Worm (Caenorhabditis elegans) whole organism, L2 larva: ENCODE results near the gene nhr-111.

Source experiments
- C34F6.9 ChIP-seq: fragments of 150-350 bp; optimal IDR thresholded peaks from 2 replicates; lab custom pipeline; 2014; ENCODE audit warnings: missing biosample characterization, missing genetic modification characterization
- F13H6.1 ChIP-seq: sonication (generic microtip); optimal IDR thresholded peaks from 2 replicates; lab custom pipeline; 2016; ENCODE audit warnings: missing genetic modification characterization, missing compliant biosample characterization
- Y55F3AM.14 ChIP-seq: fragments of 200-800 bp; sonication (Bioruptor generic); optimal IDR thresholded peaks from 2 replicates; lab custom pipeline; 2018; ENCODE audit warnings: mild to moderate bottlenecking, missing genetic modification characterization, missing compliant biosample characterization
- aly-2 ChIP-seq: fragments of 150-350 bp; optimal IDR thresholded peaks from 2 replicates; lab custom pipeline; 2014; ENCODE audit warnings: missing biosample characterization, missing genetic modification characterization
- blmp-1 ChIP-seq: sonication (generic microtip); optimal IDR thresholded peaks from 2 replicates; lab custom pipeline; 2017; ENCODE audit warnings: missing genetic modification characterization, mild to moderate bottlenecking, missing compliant biosample characterization, antibody characterized with exemption, moderate library complexity; ENCODE audit not compliant: insufficient read depth
- ceh-16 ChIP-seq: fragments of 150-350 bp; optimal IDR thresholded peaks from 2 replicates; lab custom pipeline; 2014; ENCODE audit warnings: missing biosample characterization, missing genetic modification characterization
- crh-2 ChIP-seq: sonication (generic microtip); optimal IDR thresholded peaks from 2 replicates; lab custom pipeline; 2017; ENCODE audit warnings: missing biosample characterization, missing genetic modification characterization
- dmd-4 ChIP-seq: sonication (generic microtip); optimal IDR thresholded peaks from 2 replicates; lab custom pipeline; 2017; ENCODE audit warnings: missing biosample characterization, missing genetic modification characterization
- elt-1 ChIP-seq: fragments of 150-350 bp; optimal IDR thresholded peaks from 2 replicates; lab custom pipeline; 2014; ENCODE audit warnings: missing biosample characterization, missing genetic modification characterization
- elt-3 ChIP-seq: sonication (generic microtip); optimal IDR thresholded peaks from 2 replicates; lab custom pipeline; 2017; ENCODE audit warnings: missing biosample characterization, missing genetic modification characterization
- fos-1 ChIP-seq: fragments of 150-350 bp; optimal IDR thresholded peaks from 2 replicates; lab custom pipeline; 2014; ENCODE audit warnings: missing biosample characterization, missing genetic modification characterization
- gmeb-1 ChIP-seq: fragments of 150-350 bp; optimal IDR thresholded peaks from 2 replicates; lab custom pipeline; 2014; ENCODE audit warnings: missing biosample characterization, missing genetic modification characterization
- lin-11 ChIP-seq: fragments of 150-350 bp; sonication (generic microtip); optimal IDR thresholded peaks from 2 replicates; lab custom pipeline; 2014; ENCODE audit warnings: missing biosample characterization, missing genetic modification characterization, inconsistent platforms, mixed read lengths
- lin-13 ChIP-seq: fragments of 150-350 bp; optimal IDR thresholded peaks from 2 replicates; lab custom pipeline; 2014; ENCODE audit warnings: missing biosample characterization, missing genetic modification reagents, missing genetic modification characterization
- lsy-2 ChIP-seq, 2 experiments: fragments of 150-350 bp in 1 of 2; sonication (generic microtip) in 1 of 2; optimal IDR thresholded peaks; 2 replicates each; lab custom pipeline; 2014 to 2017; ENCODE audit warnings: missing biosample characterization in 2 of 2, missing genetic modification characterization in 2 of 2
- mab-5 ChIP-seq: fragments of 150-350 bp; optimal IDR thresholded peaks from 2 replicates; lab custom pipeline; 2014; ENCODE audit warnings: missing biosample characterization, missing genetic modification characterization
- mbf-1 ChIP-seq: sonication (generic microtip); optimal IDR thresholded peaks from 2 replicates; lab custom pipeline; 2017; ENCODE audit warnings: missing biosample characterization, missing genetic modification characterization
- mdl-1 ChIP-seq, 2 experiments: fragments of 150-350 bp in 1 of 2; sonication (generic microtip) in 1 of 2; optimal IDR thresholded peaks; 2 replicates each; lab custom pipeline; 2017; ENCODE audit warnings: missing biosample characterization in 2 of 2, missing genetic modification characterization in 2 of 2
- nhr-10 ChIP-seq: sonication (generic microtip); optimal IDR thresholded peaks from 2 replicates; lab custom pipeline; 2017; ENCODE audit warnings: missing biosample characterization, missing genetic modification characterization
- nhr-11 ChIP-seq: fragments of 150-350 bp; optimal IDR thresholded peaks from 2 replicates; lab custom pipeline; 2014; ENCODE audit warnings: missing biosample characterization, missing genetic modification characterization
- nhr-129 ChIP-seq: fragments of 150-350 bp; optimal IDR thresholded peaks from 2 replicates; lab custom pipeline; 2014; ENCODE audit warnings: missing biosample characterization, missing genetic modification characterization
- nhr-21 ChIP-seq: fragments of 150-350 bp; optimal IDR thresholded peaks from 2 replicates; lab custom pipeline; 2014; ENCODE audit warnings: missing biosample characterization, missing genetic modification characterization
- nhr-23 ChIP-seq: fragments of 150-350 bp; optimal IDR thresholded peaks from 2 replicates; lab custom pipeline; 2014; ENCODE audit warnings: missing biosample characterization, missing genetic modification reagents, missing genetic modification characterization
- nhr-237 ChIP-seq: fragments of 150-350 bp; optimal IDR thresholded peaks from 2 replicates; lab custom pipeline; 2014; ENCODE audit warnings: missing biosample characterization, missing genetic modification characterization
- nhr-25 ChIP-seq: fragments of 150-350 bp; sonication (generic microtip); optimal IDR thresholded peaks from 3 replicates; lab custom pipeline; 2014; ENCODE audit warnings: missing biosample characterization, missing genetic modification characterization
- nhr-6 ChIP-seq: fragments of 150-350 bp; optimal IDR thresholded peaks from 2 replicates; lab custom pipeline; 2014; ENCODE audit warnings: missing biosample characterization, missing genetic modification characterization
- nhr-77 ChIP-seq: fragments of 150-350 bp; optimal IDR thresholded peaks from 2 replicates; lab custom pipeline; 2014; ENCODE audit warnings: missing biosample characterization, missing genetic modification characterization
- peb-1 ChIP-seq: fragments of 150-350 bp; optimal IDR thresholded peaks from 2 replicates; lab custom pipeline; 2014; ENCODE audit warnings: missing biosample characterization, missing genetic modification characterization
- sem-4 ChIP-seq: fragments of 150-350 bp; optimal IDR thresholded peaks from 2 replicates; lab custom pipeline; 2014; ENCODE audit warnings: missing biosample characterization, missing genetic modification reagents, missing genetic modification characterization
- skn-1 ChIP-seq: sonication (generic microtip); optimal IDR thresholded peaks from 2 replicates; lab custom pipeline; 2017; ENCODE audit warnings: missing biosample characterization, missing genetic modification characterization
- snpc-4 ChIP-seq: fragments of 150-350 bp; optimal IDR thresholded peaks from 2 replicates; lab custom pipeline; 2014; ENCODE audit warnings: missing biosample characterization, missing genetic modification characterization
- unc-39 ChIP-seq: fragments of 150-350 bp; optimal IDR thresholded peaks from 2 replicates; lab custom pipeline; 2014; ENCODE audit warnings: missing biosample characterization, missing genetic modification characterization
- unc-62 ChIP-seq: fragments of 150-350 bp; optimal IDR thresholded peaks from 2 replicates; lab custom pipeline; 2014; ENCODE audit warnings: missing biosample characterization, missing genetic modification reagents, missing genetic modification characterization
- zag-1 ChIP-seq: fragments of 150-350 bp; optimal IDR thresholded peaks from 2 replicates; lab custom pipeline; 2014; ENCODE audit warnings: missing biosample characterization, missing genetic modification characterization
- ztf-1 ChIP-seq: fragments of 200-800 bp; sonication (Bioruptor generic); conservative IDR thresholded peaks from 2 replicates; pipeline ENCODE4 v1.3.6; 2022; ENCODE audit warnings: missing genetic modification characterization, missing compliant biosample characterization
- ztf-11 ChIP-seq: sonication (generic microtip); optimal IDR thresholded peaks from 2 replicates; lab custom pipeline; 2017; ENCODE audit warnings: missing biosample characterization, missing genetic modification characterization
- ztf-4 ChIP-seq: fragments of 150-350 bp; optimal IDR thresholded peaks from 2 replicates; lab custom pipeline; 2014; ENCODE audit warnings: missing biosample characterization, missing genetic modification characterization

nhr-111 gene

ce11 chrV:16139529-16139928, 14.9 kb upstream of the nhr-111 start, which contains the start of gene clc-11:
Gene clc-11, minus strand, starts transcription at chrV:16139629.
- TF ChIP-seq fos-1 (peak; percentile 31), nhr-23 (tag; lab: Kevin White, UChicago) (no peak)

- no peak for TF ChIP-seq gmeb-1
- TF ChIP-seq nhr-6 (tag; lab: Kevin White, UChicago) = no peak
- no peak for TF ChIP-seq nhr-11 (tag; lab: Kevin White, UChicago)
- no peak for TF ChIP-seq lin-13
- no peak for TF ChIP-seq snpc-4
- TF ChIP-seq nhr-10 (tag; lab: Kevin White, UChicago) = no peak
- TF ChIP-seq ztf-4 = no peak
- TF ChIP-seq ceh-16 (tag; lab: Kevin White, UChicago) = no peak
- TF ChIP-seq ztf-11 (tag; lab: Kevin White, UChicago) = no peak
- TF ChIP-seq nhr-21 (tag; lab: Kevin White, UChicago) = no peak
- TF ChIP-seq elt-1 (tag; lab: Kevin White, UChicago) = no peak
- TF ChIP-seq nhr-129 (tag; lab: Kevin White, UChicago) = no peak
- TF ChIP-seq Y55F3AM.14 = no peak
- TF ChIP-seq peb-1 = no peak
- no peak for TF ChIP-seq F13H6.1 (tag; lab: Kevin White, UChicago)
- TF ChIP-seq sem-4 = no peak
- TF ChIP-seq mab-5 = no peak
- TF ChIP-seq unc-62 (GFP tag; lab: Kevin White, UChicago) = no peak
- TF ChIP-seq crh-2 = no peak
Measured at ce11 chrV:16137043-16137442, 12.4 kb upstream of the nhr-111 start, which contains the start of gene F44G3.7. Gene F44G3.7, minus strand, starts transcription at chrV:16137143.

- no peak for TF ChIP-seq nhr-237 (tag; lab: Kevin White, UChicago)
- no peak for TF ChIP-seq ztf-1 (GFP tag; lab: Robert Waterston, UW)
- TF ChIP-seq fos-1 = no peak
- no peak for TF ChIP-seq sem-4
- no peak for TF ChIP-seq C34F6.9 (tag; lab: Kevin White, UChicago)
- no peak for TF ChIP-seq elt-3
- no peak for TF ChIP-seq zag-1 (tag; lab: Kevin White, UChicago)
- no peak for TF ChIP-seq unc-39 (tag; lab: Kevin White, UChicago)
- no peak for TF ChIP-seq dmd-4
- no peak for TF ChIP-seq blmp-1
- no peak for TF ChIP-seq elt-1 (tag; lab: Kevin White, UChicago)
- TF ChIP-seq lin-13 = no peak
- no peak for TF ChIP-seq mdl-1 (tag; optimal IDR thresholded peaks at IDR 0.05; lab: Kevin White, UChicago)
- no peak for TF ChIP-seq nhr-77
- TF ChIP-seq ceh-16 (tag; lab: Kevin White, UChicago) = no peak
- no peak for TF ChIP-seq snpc-4
Measured at ce11 chrV:16132705-16133104, 8.1 kb upstream of the nhr-111 start, which contains the start of gene fbxa-144. Gene fbxa-144, minus strand, starts transcription at chrV:16132805.

- no peak for TF ChIP-seq unc-62 (GFP tag; lab: Kevin White, UChicago)
- peak; percentile 38 for TF ChIP-seq nhr-129 (tag; lab: Kevin White, UChicago)
Measured at ce11 chrV:16132215-16132614, 7.6 kb upstream of the nhr-111 start.

ce11 chrV:16131249-16131648, 6.6 kb upstream of the nhr-111 start, which contains the start of gene fbxa-142:
Gene fbxa-142, minus strand, starts transcription at chrV:16131349.
- no peak for TF ChIP-seq nhr-21 (tag; lab: Kevin White, UChicago)
- no peak for TF ChIP-seq aly-2 (tag; lab: Kevin White, UChicago)
- no peak for TF ChIP-seq lsy-2 (tag; optimal IDR thresholded peaks at IDR 0.05; lab: Kevin White, UChicago)
- TF ChIP-seq unc-62 (GFP tag; lab: Kevin White, UChicago) = no peak
- no peak for TF ChIP-seq fos-1
- no peak for TF ChIP-seq snpc-4
- no peak for TF ChIP-seq mbf-1
- TF ChIP-seq elt-3 = no peak
- TF ChIP-seq nhr-25 (tag; lab: Kevin White, UChicago) = no peak
- TF ChIP-seq crh-2 = no peak
- no peak for TF ChIP-seq ztf-4
- no peak for TF ChIP-seq skn-1
- TF ChIP-seq dmd-4 = no peak
- TF ChIP-seq nhr-129 (tag; lab: Kevin White, UChicago) = no peak
- no peak for TF ChIP-seq ztf-11 (tag; lab: Kevin White, UChicago)
- TF ChIP-seq lin-13 = no peak
- no peak for TF ChIP-seq lin-11 (tag; lab: Kevin White, UChicago)
- TF ChIP-seq F13H6.1 (tag; lab: Kevin White, UChicago) = no peak
